Worm (Caenorhabditis elegans) whole organism, mixed stage, embryonic: ENCODE measurements around the gene Y37H2A.1.

Source experiments
- elt-1 ChIP-seq: sonication (generic microtip); optimal IDR thresholded peaks from 2 replicates; lab custom pipeline; 2017; ENCODE audit warnings: missing genetic modification characterization, mild to moderate bottlenecking, missing compliant biosample characterization, antibody characterized with exemption, moderate library complexity, borderline replicate concordance; ENCODE audit not compliant: insufficient read depth
- lsy-2 ChIP-seq: fragments of 150-350 bp; optimal IDR thresholded peaks from 2 replicates; lab custom pipeline; 2014; ENCODE audit warnings: missing biosample characterization, missing genetic modification characterization
- mab-5 ChIP-seq: fragments of 150-350 bp; optimal IDR thresholded peaks from 2 replicates; lab custom pipeline; 2014; ENCODE audit warnings: missing biosample characterization, missing genetic modification characterization
- mep-1 ChIP-seq: fragments of 150-350 bp; optimal IDR thresholded peaks from 2 replicates; lab custom pipeline; 2017; ENCODE audit warnings: missing biosample characterization, missing genetic modification reagents, missing genetic modification characterization, inconsistent platforms
- snpc-4 ChIP-seq: fragments of 150-350 bp; optimal IDR thresholded peaks from 2 replicates; lab custom pipeline; 2014; ENCODE audit warnings: missing biosample characterization, missing genetic modification characterization

DNA sequence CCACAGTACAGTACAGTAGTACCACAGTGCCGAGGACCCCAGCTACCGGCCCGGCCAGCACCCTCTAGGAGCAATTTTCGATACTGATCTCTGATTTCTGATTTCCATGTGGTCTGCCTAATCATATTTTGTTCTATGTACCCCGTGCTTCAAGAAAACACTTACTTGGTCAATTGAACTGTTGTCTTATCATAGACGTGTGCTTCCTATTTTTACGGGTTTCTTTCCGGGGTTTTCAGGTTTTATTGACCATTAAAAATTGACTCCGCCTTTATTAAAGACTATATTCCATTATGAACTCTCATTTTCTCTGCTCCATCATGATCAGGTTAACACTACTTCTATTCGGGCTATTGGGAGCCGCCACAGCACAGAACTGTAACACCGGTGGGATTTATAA lies 49.6 kb downstream of the Y37H2A.1 start, which contains the start of gene clec-48:
- TF ChIP-seq snpc-4, result no peak
- no peak for TF ChIP-seq mep-1 (tag; lab: Kevin White, UChicago)
- no peak for TF ChIP-seq elt-1 (tag; lab: Kevin White, UChicago)
- no peak for TF ChIP-seq lsy-2 (tag; lab: Kevin White, UChicago)
- TF ChIP-seq mab-5, result no peak
